Worm (Caenorhabditis elegans) whole organism, L3 larva: ENCODE data around the gene pals-19.
"Not testable (repeated sequence)": the region's sequence is repeated elsewhere in the genome, so short reads cannot be mapped to it uniquely, and the experiment has no call there.

Source experiments
- R02D3.7 ChIP-seq: fragments of 150-350 bp; optimal IDR thresholded peaks from 2 replicates; lab custom pipeline; 2014; ENCODE audit warnings: missing biosample characterization, missing genetic modification characterization
- ZK546.5 ChIP-seq: sonication (generic microtip); optimal IDR thresholded peaks from 2 replicates; lab custom pipeline; 2017; ENCODE audit warnings: missing biosample characterization, missing genetic modification characterization
- ceh-16 ChIP-seq: sonication (generic microtip); optimal IDR thresholded peaks from 2 replicates; lab custom pipeline; 2017; ENCODE audit warnings: missing biosample characterization, missing genetic modification characterization
- ceh-82 ChIP-seq: fragments of 150-350 bp; optimal IDR thresholded peaks from 2 replicates; lab custom pipeline; 2014; ENCODE audit warnings: missing biosample characterization, missing genetic modification characterization
- ceh-9 ChIP-seq: sonication (generic microtip); optimal IDR thresholded peaks from 2 replicates; lab custom pipeline; 2018; ENCODE audit warnings: missing biosample characterization, missing genetic modification characterization
- daf-12 ChIP-seq: fragments of 150-350 bp; optimal IDR thresholded peaks from 2 replicates; lab custom pipeline; 2014; ENCODE audit warnings: missing biosample characterization, missing genetic modification reagents, missing genetic modification characterization
- egl-5 ChIP-seq: fragments of 150-350 bp; optimal IDR thresholded peaks from 2 replicates; lab custom pipeline; 2017; ENCODE audit warnings: missing biosample characterization, missing genetic modification reagents, missing genetic modification characterization, inconsistent platforms
- elt-1 ChIP-seq: fragments of 150-350 bp; optimal IDR thresholded peaks from 2 replicates; lab custom pipeline; 2014; ENCODE audit warnings: missing biosample characterization, missing genetic modification characterization
- elt-2 ChIP-seq: sonication (generic microtip); optimal IDR thresholded peaks from 2 replicates; lab custom pipeline; 2016; ENCODE audit warnings: missing genetic modification reagents, mild to moderate bottlenecking, missing genetic modification characterization, missing compliant biosample characterization
- fkh-10 ChIP-seq: sonication (generic microtip); optimal IDR thresholded peaks from 2 replicates; lab custom pipeline; 2017; ENCODE audit warnings: missing biosample characterization, missing genetic modification reagents, missing genetic modification characterization
- fkh-2 ChIP-seq: fragments of 150-350 bp; optimal IDR thresholded peaks from 2 replicates; lab custom pipeline; 2014; ENCODE audit warnings: missing biosample characterization, missing genetic modification reagents, missing genetic modification characterization
- fos-1 ChIP-seq: fragments of 150-350 bp; optimal IDR thresholded peaks from 2 replicates; lab custom pipeline; 2014; ENCODE audit warnings: missing biosample characterization, missing genetic modification characterization
- hmg-11 ChIP-seq: sonication (generic microtip); optimal IDR thresholded peaks from 2 replicates; lab custom pipeline; 2016; ENCODE audit warnings: missing genetic modification characterization, missing compliant biosample characterization
- lsy-12 ChIP-seq: sonication (generic microtip); optimal IDR thresholded peaks from 2 replicates; lab custom pipeline; 2016; ENCODE audit warnings: mild to moderate bottlenecking, missing genetic modification characterization, missing compliant biosample characterization
- mdl-1 ChIP-seq: fragments of 150-350 bp; optimal IDR thresholded peaks from 2 replicates; lab custom pipeline; 2014; ENCODE audit warnings: missing biosample characterization, missing genetic modification characterization
- mml-1 ChIP-seq: fragments of 150-350 bp; sonication (generic microtip); optimal IDR thresholded peaks from 3 replicates; lab custom pipeline; 2014; ENCODE audit warnings: missing biosample characterization, missing genetic modification characterization
- nfya-1 ChIP-seq: sonication (generic microtip); optimal IDR thresholded peaks from 2 replicates; lab custom pipeline; 2017; ENCODE audit warnings: missing genetic modification characterization, mild to moderate bottlenecking, missing compliant biosample characterization, antibody characterized with exemption, moderate library complexity; ENCODE audit not compliant: insufficient read depth
- nhr-11 ChIP-seq: fragments of 150-350 bp; optimal IDR thresholded peaks from 2 replicates; lab custom pipeline; 2014; ENCODE audit warnings: missing biosample characterization, missing genetic modification characterization
- nhr-12 ChIP-seq: fragments of 150-350 bp; optimal IDR thresholded peaks from 2 replicates; lab custom pipeline; 2014; ENCODE audit warnings: missing biosample characterization, missing genetic modification characterization
- nhr-23 ChIP-seq: fragments of 150-350 bp; optimal IDR thresholded peaks from 2 replicates; lab custom pipeline; 2014; ENCODE audit warnings: missing biosample characterization, missing genetic modification reagents, missing genetic modification characterization
- nhr-237 ChIP-seq: fragments of 150-350 bp; optimal IDR thresholded peaks from 2 replicates; lab custom pipeline; 2014; ENCODE audit warnings: missing biosample characterization, missing genetic modification characterization
- nhr-25 ChIP-seq: sonication (generic microtip); optimal IDR thresholded peaks from 2 replicates; lab custom pipeline; 2017; ENCODE audit warnings: missing biosample characterization, missing genetic modification characterization
- nhr-28 ChIP-seq: fragments of 150-350 bp; optimal IDR thresholded peaks from 2 replicates; lab custom pipeline; 2014; ENCODE audit warnings: missing biosample characterization, missing genetic modification characterization
- nhr-43 ChIP-seq: sonication (generic microtip); optimal IDR thresholded peaks from 2 replicates; lab custom pipeline; 2016; ENCODE audit warnings: mild to moderate bottlenecking, missing genetic modification characterization, missing compliant biosample characterization; ENCODE audit not compliant: poor library complexity, severe bottlenecking
- nhr-77 ChIP-seq: fragments of 150-350 bp; optimal IDR thresholded peaks from 2 replicates; lab custom pipeline; 2014; ENCODE audit warnings: missing biosample characterization, missing genetic modification characterization
- pha-4 ChIP-seq: fragments of 150-350 bp; optimal IDR thresholded peaks from 2 replicates; lab custom pipeline; 2014; ENCODE audit warnings: missing biosample characterization, missing genetic modification reagents, missing genetic modification characterization
- pqm-1 ChIP-seq: fragments of 150-350 bp; optimal IDR thresholded peaks from 2 replicates; lab custom pipeline; 2017; ENCODE audit warnings: missing biosample characterization, missing genetic modification characterization, inconsistent platforms
- skn-1 ChIP-seq: fragments of 150-350 bp; optimal IDR thresholded peaks from 2 replicates; lab custom pipeline; 2014; ENCODE audit warnings: missing biosample characterization, missing genetic modification characterization
- snpc-4 ChIP-seq: fragments of 150-350 bp; optimal IDR thresholded peaks from 2 replicates; lab custom pipeline; 2014; ENCODE audit warnings: missing biosample characterization, missing genetic modification characterization
- tbx-2 ChIP-seq: sonication (generic microtip); optimal IDR thresholded peaks from 2 replicates; lab custom pipeline; 2016; ENCODE audit warnings: mild to moderate bottlenecking, missing genetic modification characterization, missing compliant biosample characterization
- zag-1 ChIP-seq: fragments of 150-350 bp; optimal IDR thresholded peaks from 2 replicates; lab custom pipeline; 2014; ENCODE audit warnings: missing biosample characterization, missing genetic modification characterization
- ztf-11 ChIP-seq: fragments of 150-350 bp; optimal IDR thresholded peaks from 2 replicates; lab custom pipeline; 2014; ENCODE audit warnings: missing biosample characterization, missing genetic modification characterization

pals-19 gene

ce11 chrIII:1401497-1401990 lies at the start of gene pals-19:
TSS of gene pals-19 (plus strand) at chrIII:1401940.
- TF ChIP-seq R02D3.7 (tag; lab: Kevin White, UChicago) (no peak), pha-4 (peak; percentile 30), ztf-11 (tag; lab: Kevin White, UChicago) (no peak), snpc-4 (tag; lab: Kevin White, UChicago) (no peak), lsy-12 (tag; lab: Kevin White, UChicago) (no peak), elt-2 (peak; percentile 82), nhr-11 (tag; lab: Kevin White, UChicago) (no peak), pqm-1 (peak; percentile 67)
- TF ChIP-seq, all 47 proteins: peak for 3

- no peak for TF ChIP-seq nhr-12 (tag; lab: Kevin White, UChicago)
- TF ChIP-seq nfya-1, result no peak
- no peak for TF ChIP-seq nhr-23 (tag; lab: Kevin White, UChicago)
- TF ChIP-seq elt-2, result no peak
- no peak for TF ChIP-seq elt-1 (tag; lab: Kevin White, UChicago)
- no peak for TF ChIP-seq pqm-1
- no peak for TF ChIP-seq nhr-28 (tag; lab: Kevin White, UChicago)
- no peak for TF ChIP-seq fos-1 (tag; lab: Kevin White, UChicago)
- no peak for TF ChIP-seq pha-4
- TF ChIP-seq R02D3.7 (tag; lab: Kevin White, UChicago), result no peak
- TF ChIP-seq ztf-11 (tag; lab: Kevin White, UChicago), result no peak
- no peak for TF ChIP-seq hmg-11 (tag; lab: Kevin White, UChicago)
- TF ChIP-seq ZK546.5 (tag; lab: Kevin White, UChicago), result no peak
- no peak for TF ChIP-seq nhr-43 (tag; lab: Kevin White, UChicago)
- no peak for TF ChIP-seq ceh-16
These were observed 47.2 kb upstream of the pals-19 start for ce11 chrIII:1354523-1354922.

ce11 chrIII:1355320-1355719 lies 46.4 kb upstream of the pals-19 start, which contains the start of gene Y82E9BL.1:
TSS of gene Y82E9BL.1 (minus strand) at chrIII:1355420.
- no peak for TF ChIP-seq nfya-1
- no peak for TF ChIP-seq pha-4
- TF ChIP-seq nhr-25 (tag; lab: Kevin White, UChicago), result no peak
- TF ChIP-seq ceh-9 (tag; lab: Kevin White, UChicago), result no peak
- TF ChIP-seq zag-1, result no peak
- TF ChIP-seq lsy-12 (tag; lab: Kevin White, UChicago), result no peak
- no peak for TF ChIP-seq daf-12 (tag; lab: Kevin White, UChicago)

ce11 chrIII:1357973-1358372 lies 43.8 kb upstream of the pals-19 start, which contains the start of gene Y82E9BR.8:
TSS of gene Y82E9BR.8 (minus strand) at chrIII:1358073.
- not testable (repeated sequence) for TF ChIP-seq nhr-25, lsy-12, fkh-2 (tag; lab: Kevin White, UChicago)
- TF ChIP-seq, all 47 proteins: peak for 0; not testable (repeated sequence) for 47

ce11 chrIII:1359669-1360068 lies 42.1 kb upstream of the pals-19 start, which contains the start of gene Y82E9BR.9:
TSS of gene Y82E9BR.9 (minus strand) at chrIII:1359769.
- TF ChIP-seq nhr-237 (tag; lab: Kevin White, UChicago), result no peak
- TF ChIP-seq egl-5 (tag; lab: Kevin White, UChicago), result no peak
- no peak for TF ChIP-seq nhr-77 (tag; lab: Kevin White, UChicago)
- TF ChIP-seq skn-1 (tag; lab: Kevin White, UChicago), result no peak
- no peak for TF ChIP-seq ztf-11 (tag; lab: Kevin White, UChicago)
- TF ChIP-seq, all 47 proteins: peak for 0

- TF ChIP-seq mml-1 (no peak), pha-4 (no peak), zag-1 (no peak), tbx-2 (tag; lab: Kevin White, UChicago) (no peak), nhr-12 (tag; lab: Kevin White, UChicago) (no peak), skn-1 (tag; lab: Kevin White, UChicago) (no peak), fkh-2 (tag; lab: Kevin White, UChicago) (no peak), ztf-11 (tag; lab: Kevin White, UChicago) (no peak), snpc-4 (tag; lab: Kevin White, UChicago) (no peak), R02D3.7 (tag; lab: Kevin White, UChicago) (no peak), mdl-1 (tag; lab: Kevin White, UChicago) (no peak), fkh-10 (no peak), nfya-1 (no peak), ZK546.5 (tag; lab: Kevin White, UChicago) (no peak), ceh-82 (tag; lab: Kevin White, UChicago) (no peak)
- TF ChIP-seq, all 47 proteins: peak for 0
These were observed 29.2 kb upstream of the pals-19 start for ce11 chrIII:1372563-1372962.
